Worm (Caenorhabditis elegans): ENCODE results near the gene sysm-1.

sysm-1 gene

DNA sequence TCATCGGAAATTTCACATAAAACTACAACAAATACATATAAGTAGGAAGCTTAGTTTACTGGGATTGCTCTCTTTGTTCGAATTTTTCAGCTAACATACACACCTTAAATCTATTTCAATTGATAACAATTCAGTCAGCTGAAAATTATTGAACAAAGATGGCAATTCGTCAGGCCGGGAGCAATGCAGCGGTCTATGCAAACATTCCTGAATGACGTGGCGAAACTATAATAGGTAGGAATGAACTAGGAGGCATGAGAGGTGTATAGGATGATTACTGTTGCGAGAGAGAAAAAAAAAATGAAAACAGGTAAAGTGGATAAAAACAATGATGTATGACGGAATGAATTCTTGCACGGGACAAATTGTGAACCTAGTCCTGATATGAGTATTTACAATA lies 40.9 kb downstream of the sysm-1 start:
- TF ChIP-seq pha-4 (tag; optimal IDR thresholded peaks at IDR 0.05) (no peak), nhr-237 (tag; optimal IDR thresholded peaks at IDR 0.05) (no peak), flh-1 (GFP tag; optimal IDR thresholded peaks at IDR 0.05) (no peak), bed-3 (GFP tag; optimal IDR thresholded peaks at IDR 0.05) (no peak)

DNA sequence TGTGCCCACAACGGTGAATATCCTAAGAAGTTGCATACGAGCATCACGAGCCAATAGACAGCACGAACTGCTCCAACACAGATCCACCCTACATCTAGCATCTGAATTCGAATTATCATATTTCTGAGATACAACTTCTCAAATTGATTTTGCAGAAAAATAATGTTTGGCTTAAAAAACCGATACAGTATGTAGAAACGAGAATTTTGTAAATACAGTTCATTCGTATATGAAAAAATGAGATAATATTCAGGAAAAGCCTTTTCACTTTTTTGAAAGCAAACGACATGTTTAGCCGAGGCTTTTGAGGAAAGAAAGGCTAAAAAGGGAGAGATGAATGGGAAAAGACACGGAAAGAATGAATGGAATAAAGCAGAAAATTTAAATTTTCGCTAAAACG lies 41.7 kb downstream of the sysm-1 start, which contains the start of gene F37B12.3:
TSS of gene F37B12.3 (minus strand) at position 101 of the 400 bp plus-strand sequence.
- TF ChIP-seq pha-4 (tag; optimal IDR thresholded peaks at IDR 0.05) (no peak), nhr-28 (tag; optimal IDR thresholded peaks at IDR 0.05) (no peak), drap-1 (GFP tag; optimal IDR thresholded peaks at IDR 0.05) (no peak), ceh-43 (GFP tag; optimal IDR thresholded peaks at IDR 0.05) (no peak), lin-32 (GFP tag; optimal IDR thresholded peaks at IDR 0.05) (no peak), sem-2 (GFP tag; optimal IDR thresholded peaks at IDR 0.05) (no peak), nhr-237 (tag; optimal IDR thresholded peaks at IDR 0.05) (no peak), lin-13 (tag; optimal IDR thresholded peaks at IDR 0.05) (no peak), nhr-12 (tag; optimal IDR thresholded peaks at IDR 0.05) (no peak), lsy-2 (tag; optimal IDR thresholded peaks at IDR 0.05) (no peak), cnd-1 (tag; optimal IDR thresholded peaks at IDR 0.05) (no peak), sptf-1 (tag; optimal IDR thresholded peaks at IDR 0.05) (no peak), blmp-1 (tag; optimal IDR thresholded peaks at IDR 0.05) (no peak), mls-2 (tag; optimal IDR thresholded peaks at IDR 0.05) (no peak), ham-2 (GFP tag; optimal IDR thresholded peaks at IDR 0.05) (no peak), ztf-11 (tag; optimal IDR thresholded peaks at IDR 0.05) (no peak), tbx-8 (GFP tag; optimal IDR thresholded peaks at IDR 0.05) (no peak), unc-62 (GFP tag; optimal IDR thresholded peaks at IDR 0.05) (no peak), nhr-76 (tag; optimal IDR thresholded peaks at IDR 0.05) (no peak)

DNA sequence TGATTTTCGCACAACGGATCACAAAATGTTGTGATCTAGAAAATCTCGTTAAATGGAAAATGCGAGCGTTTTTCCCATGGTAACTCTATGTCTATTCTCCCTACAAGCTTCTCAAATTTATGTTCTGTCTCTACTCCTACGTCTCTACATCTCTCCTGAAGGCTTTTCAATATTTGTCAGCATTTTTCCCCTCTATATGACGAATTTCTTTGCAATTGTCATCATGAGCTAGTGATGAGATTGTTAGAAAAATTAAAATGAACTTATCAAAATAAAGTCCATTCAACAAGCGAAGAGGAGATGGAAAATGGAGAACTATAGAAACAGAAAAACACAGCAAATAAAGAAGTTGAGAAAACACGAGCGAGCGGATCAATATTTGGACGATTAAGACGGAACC lies 44.3 kb downstream of the sysm-1 start:
- TF ChIP-seq unc-120 (tag; optimal IDR thresholded peaks at IDR 0.05; ENCODE audit: poor library complexity, severe bottlenecking) (no peak), drap-1 (GFP tag; optimal IDR thresholded peaks at IDR 0.05) (no peak), pha-4 (tag; optimal IDR thresholded peaks at IDR 0.05) (no peak), sem-2 (GFP tag; optimal IDR thresholded peaks at IDR 0.05) (no peak), elt-1 (tag; optimal IDR thresholded peaks at IDR 0.05; ENCODE audit: borderline replicate concordance, insufficient read depth) (no peak)

DNA sequence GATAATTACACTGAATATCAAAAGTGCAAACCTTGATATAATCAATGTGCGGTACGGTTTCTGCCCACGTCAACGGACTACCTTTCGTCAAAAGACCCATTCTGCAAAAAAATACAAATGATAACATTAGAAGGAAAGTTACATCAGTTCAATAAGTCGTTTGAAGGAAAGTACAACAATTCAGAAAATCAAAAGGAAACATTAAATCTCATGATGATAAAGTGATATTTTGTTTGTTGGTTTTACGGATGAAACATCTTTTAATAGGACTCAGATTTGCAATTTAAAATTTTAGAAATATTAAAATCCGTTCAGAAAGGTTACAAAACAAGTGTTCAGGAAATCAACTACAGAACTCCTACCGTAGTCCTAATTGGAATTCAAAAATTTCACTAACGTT lies 44.8 kb downstream of the sysm-1 start, which contains the start of gene gcs-1:
TSS of gene gcs-1 (minus strand) at position 101 of the 400 bp plus-strand sequence.
- TF ChIP-seq ces-1 (GFP tag; optimal IDR thresholded peaks at IDR 0.05), result no peak
- no peak for TF ChIP-seq sem-2 (GFP tag; optimal IDR thresholded peaks at IDR 0.05)
- TF ChIP-seq ceh-43 (GFP tag; optimal IDR thresholded peaks at IDR 0.05), result no peak
- no peak for TF ChIP-seq ztf-11 (tag; optimal IDR thresholded peaks at IDR 0.05)
- TF ChIP-seq nhr-237 (tag; optimal IDR thresholded peaks at IDR 0.05), result no peak
- TF ChIP-seq lsy-2 (tag; optimal IDR thresholded peaks at IDR 0.05), result no peak
- no peak for TF ChIP-seq ceh-39 (tag; optimal IDR thresholded peaks at IDR 0.05)
- TF ChIP-seq mep-1 (tag; optimal IDR thresholded peaks at IDR 0.05), result no peak
- TF ChIP-seq zip-8 (tag; optimal IDR thresholded peaks at IDR 0.05), result no peak
- TF ChIP-seq snpc-4 (tag; optimal IDR thresholded peaks at IDR 0.05), result no peak
- no peak for TF ChIP-seq nhr-28 (tag; optimal IDR thresholded peaks at IDR 0.05)
- no peak for TF ChIP-seq mls-2 (tag; optimal IDR thresholded peaks at IDR 0.05)
- no peak for TF ChIP-seq ham-2 (GFP tag; optimal IDR thresholded peaks at IDR 0.05)

DNA sequence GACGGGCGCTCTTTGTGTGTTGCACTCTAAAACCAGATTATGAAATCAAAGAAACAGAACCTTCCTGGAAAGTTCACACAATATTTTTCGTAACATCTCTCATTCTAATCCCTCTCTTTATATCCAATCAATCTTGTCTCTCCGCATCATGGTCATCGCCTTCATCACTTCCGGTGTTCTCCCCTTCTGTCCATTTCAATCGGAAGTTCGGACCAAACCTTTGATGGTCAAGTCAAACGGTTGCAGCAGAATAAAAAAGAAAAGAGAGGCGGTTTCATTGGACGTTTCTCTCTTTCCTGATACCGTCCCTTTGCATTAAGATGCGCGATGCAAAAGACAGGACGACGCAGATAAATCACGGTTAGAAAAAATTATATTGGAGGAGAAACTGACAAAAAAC lies 50.0 kb downstream of the sysm-1 start:
- no peak for TF ChIP-seq unc-120 (tag; optimal IDR thresholded peaks at IDR 0.05; ENCODE audit: poor library complexity, severe bottlenecking)
- TF ChIP-seq ztf-11 (tag; optimal IDR thresholded peaks at IDR 0.05), result no peak
- TF ChIP-seq mab-5 (tag; optimal IDR thresholded peaks at IDR 0.05), result no peak

All from whole organism, mixed stage, embryonic.